Worm (Caenorhabditis elegans) whole organism, midembryonic: ENCODE results near the gene C35B1.2.

Experiments
- T22C8.4 ChIP-seq: fragments of 200-800 bp; sonication (Bioruptor generic); IDR thresholded peaks from 2 replicates; pipeline ENCODE4 v1.3.6; 2022; ENCODE audit warnings: missing genetic modification characterization, missing compliant biosample characterization
- med-1 ChIP-seq: sonication (generic microtip); optimal IDR thresholded peaks from 2 replicates; lab custom pipeline; 2017; ENCODE audit warnings: missing genetic modification characterization, mild to moderate bottlenecking, missing compliant biosample characterization, antibody characterized with exemption, missing genetic modification reagents; ENCODE audit not compliant: insufficient read depth
- tab-1 ChIP-seq: fragments of 200-800 bp; sonication (Bioruptor generic); IDR thresholded peaks from 2 replicates; pipeline ENCODE4 v1.3.6; 2022; ENCODE audit warnings: missing genetic modification characterization, missing compliant biosample characterization
- ztf-23 ChIP-seq: fragments of 200-800 bp; sonication (Bioruptor generic); IDR thresholded peaks from 2 replicates; pipeline ENCODE4 v1.3.6; 2022; ENCODE audit warnings: missing genetic modification reagents, missing genetic modification characterization, missing compliant biosample characterization

DNA sequence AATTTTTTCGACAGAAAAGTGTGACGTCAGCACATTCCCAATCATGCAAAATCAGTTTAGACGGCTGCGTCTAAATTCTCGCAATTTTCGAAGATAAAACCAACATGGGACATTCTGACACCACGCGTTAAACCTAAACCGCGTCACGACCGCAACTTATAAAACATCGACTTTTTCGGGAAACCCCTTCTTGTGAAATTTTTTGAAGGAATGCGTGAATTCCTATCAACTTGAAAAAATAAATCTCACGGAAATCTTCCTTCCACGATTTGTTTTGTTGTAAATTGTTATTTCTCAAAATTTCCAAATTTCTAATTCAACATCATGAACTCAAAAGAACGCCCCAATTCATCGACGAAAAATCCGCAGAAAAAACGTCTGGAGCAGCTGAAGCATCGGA, 46.0 kb upstream of the C35B1.2 start, which contains the start of gene F35F11.2:
- no peak for TF ChIP-seq med-1
- no peak for TF ChIP-seq ztf-23 (GFP tag; lab: Robert Waterston, UW)
- TF ChIP-seq tab-1: no peak
- TF ChIP-seq T22C8.4: no peak
